Worm (Caenorhabditis elegans): Measurements from ENCODE around the gene lido-7.

- no peak for TF ChIP-seq alr-1 (tag; optimal IDR thresholded peaks at IDR 0.05; ENCODE audit: borderline replicate concordance)
- no peak for TF ChIP-seq zag-1 (tag; optimal IDR thresholded peaks at IDR 0.05)
- TF ChIP-seq mdl-1 (tag; optimal IDR thresholded peaks at IDR 0.05): no peak
- no peak for TF ChIP-seq fkh-10 (GFP tag; optimal IDR thresholded peaks at IDR 0.05)
- no peak for TF ChIP-seq snpc-4 (tag; optimal IDR thresholded peaks at IDR 0.05)
- no peak for TF ChIP-seq nhr-237 (tag; optimal IDR thresholded peaks at IDR 0.05)
- no peak for TF ChIP-seq elt-2 (tag; optimal IDR thresholded peaks at IDR 0.05)
- no peak for TF ChIP-seq hpl-2 (GFP tag; optimal IDR thresholded peaks at IDR 0.05)
- TF ChIP-seq nhr-90 (tag; optimal IDR thresholded peaks at IDR 0.05; ENCODE audit: poor library complexity): no peak
Observed at ce11 chrII:3024655-3025054, 36.6 kb downstream of the lido-7 start.

Data from whole organism, L1 larva.